Worm (Caenorhabditis elegans) whole organism, young adult: Measurements from ENCODE around the gene Y48A6B.8.

ENCODE experiments used
- B0035.1 ChIP-seq: sonication (generic microtip); optimal IDR thresholded peaks from 2 replicates; lab custom pipeline; 2016; ENCODE audit warnings: missing genetic modification characterization, mild to moderate bottlenecking, missing compliant biosample characterization, missing genotype, missing genetic modification reagents
- B0336.3 ChIP-seq: fragments of 200-800 bp; sonication (Bioruptor generic); IDR thresholded peaks from 2 replicates; pipeline ENCODE4 v1.3.6; 2022; ENCODE audit warnings: missing genetic modification characterization, missing compliant biosample characterization
- D2030.7 ChIP-seq: fragments of 200-800 bp; sonication (Bioruptor generic); IDR thresholded peaks from 2 replicates; pipeline ENCODE4 v1.3.6; 2022; ENCODE audit warnings: missing genetic modification reagents, missing genetic modification characterization, missing compliant biosample characterization
- F10E7.11 ChIP-seq: sonication (generic microtip); optimal IDR thresholded peaks from 2 replicates; lab custom pipeline; 2017; ENCODE audit warnings: mild to moderate bottlenecking, missing genetic modification characterization, moderate library complexity, missing compliant biosample characterization
- F23B12.7 ChIP-seq: sonication (generic microtip); optimal IDR thresholded peaks from 2 replicates; lab custom pipeline; 2017; ENCODE audit warnings: missing genetic modification characterization, mild to moderate bottlenecking, missing compliant biosample characterization, antibody characterized with exemption, moderate library complexity; ENCODE audit not compliant: insufficient read depth
- F57C9.4 ChIP-seq: sonication (generic microtip); optimal IDR thresholded peaks from 2 replicates; lab custom pipeline; 2017; ENCODE audit warnings: mild to moderate bottlenecking, missing genetic modification characterization, missing compliant biosample characterization
- K11D2.4 ChIP-seq: fragments of 200-800 bp; sonication (Bioruptor generic); IDR thresholded peaks from 2 replicates; pipeline ENCODE4 v1.3.6; 2022; ENCODE audit warnings: missing genetic modification reagents, missing genetic modification characterization, missing compliant biosample characterization
- K12H6.12 ChIP-seq: fragments of 200-800 bp; sonication (Bioruptor generic); optimal IDR thresholded peaks from 2 replicates; lab custom pipeline; 2018; ENCODE audit warnings: mild to moderate bottlenecking, missing genetic modification characterization, missing compliant biosample characterization
- T07F8.4 ChIP-seq: sonication (generic microtip); optimal IDR thresholded peaks from 2 replicates; lab custom pipeline; 2016; ENCODE audit warnings: mild to moderate bottlenecking, missing genetic modification characterization, moderate library complexity, missing compliant biosample characterization
- Y67H2A.10 ChIP-seq: fragments of 200-800 bp; sonication (Bioruptor generic); conservative IDR thresholded peaks from 2 replicates; pipeline ENCODE4 v1.3.6; 2022; ENCODE audit warnings: missing genetic modification reagents, missing genetic modification characterization, missing compliant biosample characterization
- Y79H2A.3 ChIP-seq: fragments of 200-800 bp; sonication (Bioruptor generic); conservative IDR thresholded peaks from 2 replicates; pipeline ENCODE4 v1.3.6; 2022; ENCODE audit warnings: missing genetic modification reagents, missing genetic modification characterization, missing compliant biosample characterization
- Y95B8A.8 ChIP-seq: fragments of 200-800 bp; sonication (Bioruptor generic); IDR thresholded peaks from 2 replicates; pipeline ENCODE4 v1.3.6; 2022; ENCODE audit warnings: missing genetic modification reagents, missing genetic modification characterization, missing compliant biosample characterization
- ZK185.1 ChIP-seq: sonication (generic microtip); optimal IDR thresholded peaks from 2 replicates; lab custom pipeline; 2016; ENCODE audit warnings: mild to moderate bottlenecking, missing genetic modification characterization, missing compliant biosample characterization; ENCODE audit not compliant: poor library complexity, severe bottlenecking
- ama-1 ChIP-seq, 3 experiments: fragments of 150-350 bp in 1 of 3; sonication (generic microtip) in 2 of 3; optimal IDR thresholded peaks; 2 replicates each; lab custom pipeline; 2014 to 2018; ENCODE audit warnings: missing biosample characterization in 2 of 3, missing genetic modification characterization in 2 of 3, missing genetic modification reagents in 2 of 3
- athp-1 ChIP-seq: sonication (generic microtip); optimal IDR thresholded peaks from 2 replicates; lab custom pipeline; 2017; ENCODE audit warnings: mild to moderate bottlenecking, missing genetic modification characterization, missing compliant biosample characterization
- attf-5 ChIP-seq: fragments of 200-800 bp; sonication (Bioruptor generic); optimal IDR thresholded peaks from 2 replicates; lab custom pipeline; 2018; ENCODE audit warnings: mild to moderate bottlenecking, missing genetic modification characterization, missing compliant biosample characterization
- attf-6 ChIP-seq: fragments of 200-800 bp; sonication (Bioruptor generic); IDR thresholded peaks from 2 replicates; pipeline ENCODE4 v1.3.6; 2022; ENCODE audit warnings: missing genetic modification reagents, missing genetic modification characterization, missing compliant biosample characterization
- cebp-1 ChIP-seq, 2 experiments: fragments of 200-800 bp in 1 of 2; sonication (Bioruptor generic) in 1 of 2; sonication (generic microtip) in 1 of 2; IDR thresholded peaks in 1 of 2; optimal IDR thresholded peaks in 1 of 2; 2 replicates each; pipeline versions ENCODE4 v1.3.6 to Lab custom; 2017 to 2022; ENCODE audit warnings: missing compliant biosample characterization in 2 of 2, missing genetic modification characterization in 2 of 2, mild to moderate bottlenecking in 1 of 2, missing genetic modification reagents in 1 of 2, moderate library complexity in 1 of 2
- ceh-27 ChIP-seq: fragments of 200-800 bp; sonication (Bioruptor generic); optimal IDR thresholded peaks from 2 replicates; lab custom pipeline; 2018; ENCODE audit warnings: mild to moderate bottlenecking, missing genetic modification characterization, moderate library complexity, missing compliant biosample characterization
- dox-1 ChIP-seq: fragments of 200-800 bp; sonication (Bioruptor generic); IDR thresholded peaks from 2 replicates; pipeline ENCODE4 v1.3.6; 2022; ENCODE audit warnings: missing genetic modification reagents, missing genetic modification characterization, missing compliant biosample characterization
- dpff-1 ChIP-seq: sonication (generic microtip); optimal IDR thresholded peaks from 2 replicates; lab custom pipeline; 2017; ENCODE audit warnings: mild to moderate bottlenecking, missing genetic modification characterization, missing compliant biosample characterization
- dpl-1 ChIP-seq: fragments of 150-350 bp; optimal IDR thresholded peaks from 2 replicates; lab custom pipeline; 2014; ENCODE audit warnings: missing biosample characterization, missing genetic modification reagents, missing genetic modification characterization
- egl-18 ChIP-seq: fragments of 200-800 bp; sonication (Bioruptor generic); IDR thresholded peaks from 2 replicates; pipeline ENCODE4 v1.3.6; 2022; ENCODE audit warnings: missing genetic modification reagents, missing genetic modification characterization, missing compliant biosample characterization
- egrh-3 ChIP-seq: fragments of 200-800 bp; sonication (Bioruptor generic); IDR thresholded peaks from 2 replicates; pipeline ENCODE4 v1.3.6; 2022; ENCODE audit warnings: missing genetic modification reagents, missing genetic modification characterization, missing compliant biosample characterization
- hmg-1.2 ChIP-seq: fragments of 200-800 bp; sonication (Bioruptor generic); IDR thresholded peaks from 2 replicates; pipeline ENCODE4 v1.3.6; 2022; ENCODE audit warnings: missing genetic modification reagents, missing genetic modification characterization, missing compliant biosample characterization
- hsf-1 ChIP-seq: fragments of 200-800 bp; sonication (Bioruptor generic); IDR thresholded peaks from 2 replicates; pipeline ENCODE4 v1.3.6; 2022; ENCODE audit warnings: missing genetic modification reagents, missing genetic modification characterization, missing compliant biosample characterization
- let-607 ChIP-seq, 2 experiments: fragments of 200-800 bp in 1 of 2; sonication (Bioruptor generic) in 1 of 2; sonication (generic microtip) in 1 of 2; optimal IDR thresholded peaks; 2 replicates each; lab custom pipeline; 2016 to 2018; ENCODE audit warnings: mild to moderate bottlenecking in 2 of 2, missing compliant biosample characterization in 2 of 2, missing genetic modification characterization in 2 of 2, moderate library complexity in 2 of 2, missing genotype in 1 of 2
- lin-26 ChIP-seq: fragments of 200-800 bp; sonication (Bioruptor generic); IDR thresholded peaks from 2 replicates; pipeline ENCODE4 v1.3.6; 2022; ENCODE audit warnings: missing genetic modification reagents, missing genetic modification characterization, missing compliant biosample characterization
- lin-35 ChIP-seq, 3 experiments: fragments of 150-350 bp in 2 of 3; sonication (generic microtip) in 1 of 3; optimal IDR thresholded peaks; 2 replicates each; lab custom pipeline; 2014 to 2018; ENCODE audit warnings: missing biosample characterization in 3 of 3, missing genetic modification characterization in 3 of 3, missing genetic modification reagents in 3 of 3
- lin-40 ChIP-seq: sonication (generic microtip); optimal IDR thresholded peaks from 2 replicates; lab custom pipeline; 2016; ENCODE audit warnings: missing genetic modification characterization, mild to moderate bottlenecking, missing compliant biosample characterization, missing genotype, missing genetic modification reagents
- lin-54 ChIP-seq: fragments of 200-800 bp; sonication (Bioruptor generic); optimal IDR thresholded peaks from 2 replicates; lab custom pipeline; 2018; ENCODE audit warnings: mild to moderate bottlenecking, missing genetic modification characterization, missing compliant biosample characterization
- madf-10 ChIP-seq: sonication (generic microtip); optimal IDR thresholded peaks from 2 replicates; lab custom pipeline; 2016; ENCODE audit warnings: mild to moderate bottlenecking, missing genetic modification characterization, missing compliant biosample characterization
- madf-6 ChIP-seq: fragments of 200-800 bp; sonication (Bioruptor generic); IDR thresholded peaks from 2 replicates; pipeline ENCODE4 v1.3.6; 2022; ENCODE audit warnings: missing genetic modification reagents, missing genetic modification characterization, missing compliant biosample characterization
- mel-28 ChIP-seq: sonication (generic microtip); optimal IDR thresholded peaks from 2 replicates; lab custom pipeline; 2016; ENCODE audit warnings: borderline replicate concordance, mild to moderate bottlenecking, missing genetic modification characterization, missing compliant biosample characterization
- nfyb-1 ChIP-seq: fragments of 200-800 bp; sonication (Bioruptor generic); IDR thresholded peaks from 2 replicates; pipeline ENCODE4 v1.3.6; 2022; ENCODE audit warnings: missing genetic modification reagents, missing genetic modification characterization, missing compliant biosample characterization
- nhr-27 ChIP-seq: fragments of 200-800 bp; sonication (Bioruptor generic); optimal IDR thresholded peaks from 2 replicates; lab custom pipeline; 2018; ENCODE audit warnings: mild to moderate bottlenecking, missing genetic modification characterization, moderate library complexity, missing compliant biosample characterization
- nhr-80 ChIP-seq: sonication (generic microtip); optimal IDR thresholded peaks from 2 replicates; lab custom pipeline; 2016; ENCODE audit warnings: missing genetic modification characterization, missing compliant biosample characterization
- pbrm-1 ChIP-seq: fragments of 200-800 bp; sonication (Bioruptor generic); IDR thresholded peaks from 2 replicates; pipeline ENCODE4 v1.3.6; 2022; ENCODE audit warnings: missing genetic modification reagents, missing genetic modification characterization, missing compliant biosample characterization
- repo-1 ChIP-seq: sonication (generic microtip); optimal IDR thresholded peaks from 2 replicates; lab custom pipeline; 2017; ENCODE audit warnings: mild to moderate bottlenecking, missing genetic modification characterization, missing compliant biosample characterization
- snpc-3.4 ChIP-seq: sonication (generic microtip); optimal IDR thresholded peaks from 2 replicates; lab custom pipeline; 2017; ENCODE audit warnings: missing genetic modification characterization, mild to moderate bottlenecking, missing compliant biosample characterization, antibody characterized with exemption, moderate library complexity, missing genotype, missing genetic modification reagents
- snpc-4 ChIP-seq, 5 experiments: fragments of 150-350 bp in 1 of 5; sonication (generic microtip) in 4 of 5; optimal IDR thresholded peaks; 2 replicates each; lab custom pipeline; 2014 to 2018; ENCODE audit warnings: missing genetic modification characterization in 5 of 5, missing biosample characterization in 3 of 5, antibody characterized with exemption in 2 of 5, mild to moderate bottlenecking in 2 of 5, missing compliant biosample characterization in 2 of 5, missing genotype in 2 of 5, moderate library complexity in 2 of 5, missing genetic modification reagents in 1 of 5
- somi-1 ChIP-seq: fragments of 200-800 bp; sonication (Bioruptor generic); optimal IDR thresholded peaks from 2 replicates; lab custom pipeline; 2018; ENCODE audit warnings: mild to moderate bottlenecking, missing genetic modification characterization, missing compliant biosample characterization
- zfh-2 ChIP-seq: fragments of 200-800 bp; sonication (Bioruptor generic); conservative IDR thresholded peaks from 2 replicates; pipeline ENCODE4 v1.3.6; 2022; ENCODE audit warnings: missing genetic modification reagents, missing genetic modification characterization, missing compliant biosample characterization
- ztf-18 ChIP-seq: sonication (generic microtip); optimal IDR thresholded peaks from 2 replicates; lab custom pipeline; 2016; ENCODE audit warnings: missing genotype, mild to moderate bottlenecking, missing genetic modification characterization, missing compliant biosample characterization
- ztf-26 ChIP-seq: sonication (generic microtip); optimal IDR thresholded peaks from 2 replicates; lab custom pipeline; 2017; ENCODE audit warnings: missing genetic modification characterization, missing compliant biosample characterization

Y48A6B.8 gene

DNA sequence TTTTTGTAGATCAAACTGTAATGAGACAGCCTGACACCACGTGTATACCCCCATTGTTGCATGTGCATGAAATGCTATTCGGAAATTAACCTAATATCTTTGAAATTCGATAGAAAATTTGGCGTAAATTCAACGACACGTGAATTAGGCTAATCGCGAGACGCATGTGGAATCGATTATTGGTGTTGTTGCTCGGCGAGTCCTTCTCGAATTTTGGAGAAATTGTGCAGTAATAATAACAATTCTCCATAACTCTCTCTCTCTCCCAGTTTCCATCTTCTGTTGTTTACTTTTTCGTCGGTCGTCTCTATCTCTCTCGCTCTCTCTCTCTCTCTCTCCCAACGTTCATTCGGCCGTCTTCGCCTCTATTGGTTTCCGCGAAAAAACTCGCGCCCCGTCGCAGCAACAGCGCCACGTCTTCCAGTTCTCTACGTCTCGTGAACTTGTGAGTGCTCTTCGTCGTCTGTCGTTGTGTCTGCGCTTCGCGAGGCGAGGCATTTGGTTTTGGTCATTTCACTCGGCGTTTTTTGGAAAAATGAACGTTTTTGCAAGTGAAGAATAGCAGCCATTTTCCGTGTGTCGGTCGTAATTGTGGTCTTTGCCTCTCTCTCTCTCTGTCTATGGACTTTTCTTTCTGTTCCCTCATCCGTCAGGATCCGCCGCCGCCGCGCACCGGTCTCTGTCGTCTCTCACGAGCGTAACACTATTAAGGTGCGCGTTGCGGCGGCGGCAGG lies 25.5 kb upstream of the Y48A6B.8 start:
- TF ChIP-seq Y95B8A.8 (GFP tag; lab: Robert Waterston, UW) (no peak), ceh-27 (peak; percentile 55), ama-1 (optimal IDR thresholded peaks at IDR 0.05; lab: Kevin White, UChicago) (no peak), ama-1 (GFP tag; optimal IDR thresholded peaks at IDR 0.05; lab: Kevin White, UChicago) (no peak), nhr-27 (tag; lab: Kevin White, UChicago) (no peak), zfh-2 (GFP tag; lab: Robert Waterston, UW) (peak; percentile 96), T07F8.4 (tag; lab: Kevin White, UChicago) (no peak), dox-1 (peak; percentile 75), hsf-1 (no peak), hmg-1.2 (GFP tag; lab: Robert Waterston, UW) (peak; percentile 82), lin-54 (peak; percentile 3), snpc-4 (GFP tag; optimal IDR thresholded peaks at IDR 0.05; lab: Kevin White, UChicago) (no peak), snpc-4 (tag; optimal IDR thresholded peaks at IDR 0.05; lab: Kevin White, UChicago) (peak in 2 of 4 experiments; percentile 6 to 48), mel-28 (tag; lab: Kevin White, UChicago) (no peak), B0336.3 (peak; percentile 55; the same call in 1 of the 2 replicates), D2030.7 (no peak), athp-1 (tag; lab: Kevin White, UChicago) (no peak), ztf-26 (tag; lab: Kevin White, UChicago) (peak; percentile 40), egl-18 (GFP tag; lab: Robert Waterston, UW) (no peak), nfyb-1 (GFP tag; lab: Robert Waterston, UW) (peak; percentile 58), lin-26 (GFP tag; lab: Robert Waterston, UW) (no peak), B0035.1 (tag; lab: Kevin White, UChicago) (no peak), Y79H2A.3 (no peak), repo-1 (tag; lab: Kevin White, UChicago) (peak; percentile 13), somi-1 (GFP tag; lab: Kevin White, UChicago) (no peak), Y67H2A.10 (GFP tag; lab: Robert Waterston, UW) (no peak), cebp-1 (GFP tag; IDR thresholded peaks at IDR 0.05; lab: Robert Waterston, UW) (no peak), cebp-1 (tag; optimal IDR thresholded peaks at IDR 0.05; lab: Kevin White, UChicago) (peak; percentile 75), ZK185.1 (no peak), lin-35 (GFP tag; optimal IDR thresholded peaks at IDR 0.05; lab: Kevin White, UChicago) (peak in 1 of 3 experiments; percentile 44), egrh-3 (peak; percentile 55; the same call in 1 of the 2 replicates), pbrm-1 (GFP tag; lab: Robert Waterston, UW) (no peak), attf-6 (GFP tag; lab: Robert Waterston, UW) (no peak), dpl-1 (GFP tag; lab: Kevin White, UChicago) (no peak), attf-5 (GFP tag; lab: Kevin White, UChicago) (peak; percentile 80), madf-6 (GFP tag; lab: Robert Waterston, UW) (no peak), madf-10 (peak; percentile 40), snpc-3.4 (tag; lab: Kevin White, UChicago) (no peak), F23B12.7 (tag; lab: Kevin White, UChicago) (no peak), K12H6.12 (tag; lab: Kevin White, UChicago) (peak; percentile 76), let-607 (tag; optimal IDR thresholded peaks at IDR 0.05; lab: Kevin White, UChicago) (peak in 1 of 2 experiments; percentile 52), dpff-1 (tag; lab: Kevin White, UChicago) (no peak), F57C9.4 (tag; lab: Kevin White, UChicago) (no peak), K11D2.4 (GFP tag; lab: Robert Waterston, UW) (0 out of 2 replicates have a peak, but pooled peaks have one; percentile 35), F10E7.11 (tag; lab: Kevin White, UChicago) (no peak), nhr-80 (peak; percentile 77), lin-40 (tag; lab: Kevin White, UChicago) (peak; percentile 68), ztf-18 (tag; lab: Kevin White, UChicago) (peak; percentile 36)
